In genomic region chr3R:16285612-16286188, dm6 we compare ENCODE assay signal across 4 fruit fly cellular contexts.
TF ChIP-seq lines count a peak whose summit lies in the region.

No protein-coding gene starts in this region.

- no peak for TF ChIP-seq CTCF in whole organism, embryonic (GFP tag; optimal IDR thresholded peaks at IDR 0.05; lab: Kevin White, UChicago)

TF ChIP-seq in whole organism, adult, 20 proteins besides CTCF, POLR2A, EP300 and RAD21:
- TF ChIP-seq CG7101 (tag; optimal IDR thresholded peaks at IDR 0.05; lab: Kevin White, UChicago) (no peak), CG7045 (GFP tag; optimal IDR thresholded peaks at IDR 0.05; lab: Kevin White, UChicago) (no peak), cic (GFP tag; optimal IDR thresholded peaks at IDR 0.05; lab: Kevin White, UChicago) (peak; percentile 37), CG1620 (GFP tag; optimal IDR thresholded peaks at IDR 0.05; lab: Kevin White, UChicago) (no peak), CG12768 (GFP tag; optimal IDR thresholded peaks at IDR 0.05; lab: Kevin White, UChicago) (no peak), kay (GFP tag; lab: Kevin White, UChicago; ENCODE audit: borderline replicate concordance) (peak; percentile 95), CG5204 (GFP tag; optimal IDR thresholded peaks at IDR 0.05; lab: Kevin White, UChicago) (no peak)
TF ChIP-seq in whole organism, adult: peak in this region for 2.

TF ChIP-seq in whole organism, embryonic, 481 proteins besides CTCF, POLR2A, EP300 and RAD21 (continues in another document):
- peak; percentile 27 for TF ChIP-seq CG15696 (tag; optimal IDR thresholded peaks at IDR 0.05; lab: Kevin White, UChicago)
- peak; percentile 10 for TF ChIP-seq cg (GFP tag; optimal IDR thresholded peaks at IDR 0.05; lab: Kevin White, UChicago)
- TF ChIP-seq mirr (GFP tag; optimal IDR thresholded peaks at IDR 0.05; lab: Kevin White, UChicago): peak; percentile 28
- TF ChIP-seq grn (GFP tag; optimal IDR thresholded peaks at IDR 0.05; lab: Kevin White, UChicago): peak; percentile 30
- TF ChIP-seq CG3065 (GFP tag; optimal IDR thresholded peaks at IDR 0.05; lab: Kevin White, UChicago): no peak
- TF ChIP-seq Eip74EF (GFP tag; optimal IDR thresholded peaks at IDR 0.05; lab: Kevin White, UChicago): peak in 1 of 2 experiments; percentile 7
- peak; percentile 24 for TF ChIP-seq CG3281 (GFP tag; optimal IDR thresholded peaks at IDR 0.05; lab: Kevin White, UChicago)
- TF ChIP-seq exex (tag; optimal IDR thresholded peaks at IDR 0.05; lab: Kevin White, UChicago): peak; percentile 75
- peak in 1 of 2 experiments; percentile 52 for TF ChIP-seq insv (GFP tag; optimal IDR thresholded peaks at IDR 0.05; lab: Kevin White, UChicago)
- peak; percentile 6 for TF ChIP-seq CG18262 (tag; optimal IDR thresholded peaks at IDR 0.05; lab: Kevin White, UChicago)
- TF ChIP-seq CG2875 (GFP tag; optimal IDR thresholded peaks at IDR 0.05; lab: Kevin White, UChicago): no peak
- peak; percentile 21 for TF ChIP-seq CG3995 (GFP tag; optimal IDR thresholded peaks at IDR 0.05; lab: Kevin White, UChicago)
- TF ChIP-seq tap (tag; optimal IDR thresholded peaks at IDR 0.05; lab: Kevin White, UChicago): peak; percentile 3
- TF ChIP-seq CG12155 (GFP tag; optimal IDR thresholded peaks at IDR 0.05; lab: Kevin White, UChicago): no peak
- peak; percentile 63; the same call in 1 of the 3 replicates for TF ChIP-seq z (GFP tag; IDR thresholded peaks at IDR 0.05; lab: Robert Waterston, UW)
- TF ChIP-seq Elba2 (GFP tag; optimal IDR thresholded peaks at IDR 0.05; lab: Kevin White, UChicago): peak; percentile 9
- TF ChIP-seq CG2202 (tag; optimal IDR thresholded peaks at IDR 0.05; lab: Kevin White, UChicago): peak; percentile 30
- TF ChIP-seq Gug (GFP tag; IDR thresholded peaks at IDR 0.05; lab: Robert Waterston, UW): no peak
- TF ChIP-seq CG3407 (GFP tag; optimal IDR thresholded peaks at IDR 0.05; lab: Kevin White, UChicago): peak; percentile 7
- peak; percentile 22 for TF ChIP-seq CG1529 (GFP tag; optimal IDR thresholded peaks at IDR 0.05; lab: Kevin White, UChicago)
- TF ChIP-seq CG17568 (GFP tag; optimal IDR thresholded peaks at IDR 0.05; lab: Kevin White, UChicago): peak; percentile 15
- TF ChIP-seq CG7786 (GFP tag; optimal IDR thresholded peaks at IDR 0.05; lab: Kevin White, UChicago): no peak
- TF ChIP-seq CG3847 (GFP tag; IDR thresholded peaks at IDR 0.05; lab: Robert Waterston, UW): no peak
- TF ChIP-seq dmrt11E (tag; optimal IDR thresholded peaks at IDR 0.05; lab: Kevin White, UChicago): peak; percentile 4
- peak in 1 of 2 experiments; percentile 95 for TF ChIP-seq Pdp1 (GFP tag; optimal IDR thresholded peaks at IDR 0.05; lab: Kevin White, UChicago)
- peak; percentile 19 for TF ChIP-seq ATbp (GFP tag; optimal IDR thresholded peaks at IDR 0.05; lab: Kevin White, UChicago)
- TF ChIP-seq Med (GFP tag; lab: Kevin White, UChicago): peak; percentile 27
- peak; percentile 34 for TF ChIP-seq CG33557 (GFP tag; optimal IDR thresholded peaks at IDR 0.05; lab: Kevin White, UChicago)

TF ChIP-seq in whole organism, prepupa, 60 proteins besides CTCF, POLR2A, EP300 and RAD21:
- peak; percentile 48 for TF ChIP-seq Eip78C (GFP tag; lab: Kevin White, UChicago)
- peak; percentile 84 for TF ChIP-seq vri (GFP tag; optimal IDR thresholded peaks at IDR 0.05; lab: Kevin White, UChicago)
- TF ChIP-seq fkh (GFP tag; optimal IDR thresholded peaks at IDR 0.05; lab: Kevin White, UChicago): peak; percentile 79
- TF ChIP-seq acj6 (GFP tag; optimal IDR thresholded peaks at IDR 0.05; lab: Kevin White, UChicago): no peak
- peak; percentile 14 for TF ChIP-seq Hr4 (GFP tag; optimal IDR thresholded peaks at IDR 0.05; lab: Kevin White, UChicago)

TF ChIP-seq in whole organism, wandering third instar larva, 38 proteins besides CTCF, POLR2A, EP300 and RAD21:
- no peak for TF ChIP-seq OdsH (GFP tag; optimal IDR thresholded peaks at IDR 0.05; lab: Kevin White, UChicago)
- TF ChIP-seq sv (GFP tag; optimal IDR thresholded peaks at IDR 0.05; lab: Kevin White, UChicago): no peak
- TF ChIP-seq pan (optimal IDR thresholded peaks at IDR 0.05; lab: Kevin White, UChicago): no peak
- no peak for TF ChIP-seq dl (GFP tag; optimal IDR thresholded peaks at IDR 0.05; lab: Kevin White, UChicago; ENCODE audit: insufficient read depth in 1 of 2, partially characterized antibody in 2 of 2)
- no peak for TF ChIP-seq Rel (GFP tag; optimal IDR thresholded peaks at IDR 0.05; lab: Kevin White, UChicago)
- peak; percentile 70 for TF ChIP-seq Rel (tag; optimal IDR thresholded peaks at IDR 0.05; lab: Kevin White, UChicago)
- no peak for TF ChIP-seq brk (GFP tag; optimal IDR thresholded peaks at IDR 0.05; lab: Kevin White, UChicago)
